Fruit fly (Drosophila melanogaster): ENCODE results near the gene CG5890.

Gene CG5890

dm6 chr3R:25884301-25884700 lies 28.3 kb downstream of the CG5890 start (continued):
- TF ChIP-seq E2f2 (GFP tag; IDR thresholded peaks at IDR 0.05) (no peak), disco-r (GFP tag; optimal IDR thresholded peaks at IDR 0.05) (no peak), CG12155 (GFP tag; optimal IDR thresholded peaks at IDR 0.05) (peak; percentile 24), pzg (GFP tag; optimal IDR thresholded peaks at IDR 0.05) (no peak), fu2 (GFP tag; optimal IDR thresholded peaks at IDR 0.05) (no peak), Meics (GFP tag; optimal IDR thresholded peaks at IDR 0.05) (peak; percentile 33), CG2202 (tag; optimal IDR thresholded peaks at IDR 0.05) (peak; percentile 66), CG10209 (GFP tag; optimal IDR thresholded peaks at IDR 0.05) (peak; percentile 44), CG4730 (GFP tag; IDR thresholded peaks at IDR 0.05) (no peak), jigr1 (GFP tag; IDR thresholded peaks at IDR 0.05) (no peak), E2f1 (GFP tag; IDR thresholded peaks at IDR 0.05) (peak; percentile 38; the same call in 1 of the 2 replicates), pb (GFP tag; optimal IDR thresholded peaks at IDR 0.05) (no peak), CG11723 (GFP tag; optimal IDR thresholded peaks at IDR 0.05) (no peak), Oaz (GFP tag; IDR thresholded peaks at IDR 0.05) (no peak), lmd (GFP tag; IDR thresholded peaks at IDR 0.05) (peak; percentile 24; the same call in 1 of the 2 replicates), Usf (GFP tag; optimal IDR thresholded peaks at IDR 0.05) (no peak), Dll (GFP tag; IDR thresholded peaks at IDR 0.05; ENCODE audit: partially characterized antibody) (no peak), Fer2 (tag; optimal IDR thresholded peaks at IDR 0.05) (no peak), Dref (GFP tag; IDR thresholded peaks at IDR 0.05) (no peak), Xrp1 (GFP tag; IDR thresholded peaks at IDR 0.05) (peak; percentile 78), ap (GFP tag; IDR thresholded peaks at IDR 0.05) (peak; percentile 54; the same call in 1 of the 2 replicates), CG17912 (GFP tag; optimal IDR thresholded peaks at IDR 0.05) (no peak), pita (GFP tag; optimal IDR thresholded peaks at IDR 0.05) (no peak), Hr39 (optimal IDR thresholded peaks at IDR 0.05) (no peak), CG16863 (GFP tag; optimal IDR thresholded peaks at IDR 0.05) (peak; percentile 20), CG12769 (tag; optimal IDR thresholded peaks at IDR 0.05) (no peak), Ravus (GFP tag; IDR thresholded peaks at IDR 0.05) (no peak), Adf1 (GFP tag; IDR thresholded peaks at IDR 0.05) (no peak), sens (GFP tag) (peak; percentile 93), ems (GFP tag; optimal IDR thresholded peaks at IDR 0.05) (no peak), CG33213 (GFP tag; optimal IDR thresholded peaks at IDR 0.05) (no peak), CG2120 (GFP tag; optimal IDR thresholded peaks at IDR 0.05) (peak; percentile 3), CG4820 (GFP tag; optimal IDR thresholded peaks at IDR 0.05) (peak; percentile 24), dan (GFP tag; IDR thresholded peaks at IDR 0.05) (no peak), wdn (GFP tag; IDR thresholded peaks at IDR 0.05) (no peak), ATbp (GFP tag; optimal IDR thresholded peaks at IDR 0.05) (peak; percentile 62)

- peak; percentile 27 for TF ChIP-seq gcm (GFP tag; optimal IDR thresholded peaks at IDR 0.05)
- no peak for TF ChIP-seq zen (tag; optimal IDR thresholded peaks at IDR 0.05)
- peak; percentile 70; the same call in 2 of the 3 replicates for TF ChIP-seq ci (GFP tag; IDR thresholded peaks at IDR 0.05)
- TF ChIP-seq crp (GFP tag; optimal IDR thresholded peaks at IDR 0.05) = no peak
- no peak for TF ChIP-seq pnt (GFP tag; optimal IDR thresholded peaks at IDR 0.05)
- no peak for TF ChIP-seq CG17186 (GFP tag; optimal IDR thresholded peaks at IDR 0.05)
- TF ChIP-seq CG17385 (GFP tag; optimal IDR thresholded peaks at IDR 0.05) = peak; percentile 38
- peak; percentile 20 for TF ChIP-seq CG6813 (GFP tag; optimal IDR thresholded peaks at IDR 0.05)
- TF ChIP-seq Hr51 (GFP tag; optimal IDR thresholded peaks at IDR 0.05) = peak in 1 of 2 experiments; percentile 35
- peak; percentile 6 for TF ChIP-seq CG31365 (tag; optimal IDR thresholded peaks at IDR 0.05)
- TF ChIP-seq bab2 (GFP tag; optimal IDR thresholded peaks at IDR 0.05) = peak; percentile 21
- no peak for TF ChIP-seq repo (GFP tag; optimal IDR thresholded peaks at IDR 0.05)
- peak; percentile 6 for TF ChIP-seq CG3163 (GFP tag; optimal IDR thresholded peaks at IDR 0.05)
- no peak for TF ChIP-seq kay (GFP tag; optimal IDR thresholded peaks at IDR 0.05)
- no peak for TF ChIP-seq ssp (GFP tag; IDR thresholded peaks at IDR 0.05)
- no peak for TF ChIP-seq CG10147 (GFP tag; optimal IDR thresholded peaks at IDR 0.05)
- TF ChIP-seq C15 (GFP tag; IDR thresholded peaks at IDR 0.05) = no peak
- TF ChIP-seq Optix (GFP tag; IDR thresholded peaks at IDR 0.05) = no peak
- peak; percentile 90 for TF ChIP-seq pros (GFP tag; optimal IDR thresholded peaks at IDR 0.05)
Observed at dm6 chr3R:25885136-25885535, 29.2 kb downstream of the CG5890 start.
